Fruit fly (Drosophila melanogaster) whole organism, embryonic: ENCODE data around the gene Evi5.

Source experiments
- Bgb ChIP-seq: fragments of 200-800 bp; sonication (Bioruptor generic); IDR thresholded peaks from 2 replicates; pipeline ENCODE4 v1.3.6; 2022; ENCODE audit warnings: missing biosample characterization, missing genetic modification characterization; ENCODE audit not compliant: partially characterized antibody
- Bteb2 ChIP-seq: fragments of 200-800 bp; sonication (Bioruptor generic); optimal IDR thresholded peaks from 2 replicates; lab custom pipeline; 2016; ENCODE audit warnings: missing biosample characterization, missing genetic modification characterization
- C15 ChIP-seq: fragments of 200-800 bp; sonication (Bioruptor generic); IDR thresholded peaks from 3 replicates; pipeline ENCODE4 v1.3.6; 2022; ENCODE audit warnings: missing biosample characterization, missing genetic modification characterization
- CG1024 ChIP-seq: fragments of 200-800 bp; sonication (Bioruptor generic); IDR thresholded peaks from 2 replicates; pipeline ENCODE4 v1.3.6; 2022; ENCODE audit warnings: missing biosample characterization, missing genetic modification characterization
- CG12104 ChIP-seq: fragments of 200-800 bp; sonication (Bioruptor generic); optimal IDR thresholded peaks from 3 replicates; lab custom pipeline; 2016; ENCODE audit warnings: missing biosample characterization, missing genetic modification characterization
- CG12391 ChIP-seq: fragments of 200-800 bp; sonication (Bioruptor generic); optimal IDR thresholded peaks from 3 replicates; lab custom pipeline; 2018; ENCODE audit warnings: missing biosample characterization, mild to moderate bottlenecking, missing genetic modification characterization, moderate library complexity
- CG12769 ChIP-seq: fragments of 200-800 bp; sonication (Bioruptor generic); optimal IDR thresholded peaks from 2 replicates; lab custom pipeline; 2019; ENCODE audit warnings: missing biosample characterization, mild to moderate bottlenecking, missing genetic modification characterization, moderate library complexity
- CG17186 ChIP-seq: fragments of 200-800 bp; sonication (Bioruptor generic); optimal IDR thresholded peaks from 3 replicates; lab custom pipeline; 2017; ENCODE audit warnings: missing biosample characterization, missing genetic modification reagents, missing genetic modification characterization
- CG17568 ChIP-seq: fragments of 200-800 bp; sonication (Bioruptor generic); optimal IDR thresholded peaks from 2 replicates; lab custom pipeline; 2018; ENCODE audit warnings: missing biosample characterization, mild to moderate bottlenecking, missing genetic modification characterization, moderate library complexity
- CG3163 ChIP-seq: fragments of 200-800 bp; sonication (Bioruptor generic); optimal IDR thresholded peaks from 3 replicates; lab custom pipeline; 2016; ENCODE audit warnings: missing biosample characterization, missing genetic modification characterization
- CG32532 ChIP-seq: fragments of 200-800 bp; sonication (Bioruptor generic); IDR thresholded peaks from 2 replicates; pipeline ENCODE4 v1.3.6; 2022; ENCODE audit warnings: missing biosample characterization, missing genetic modification characterization
- CG34422 ChIP-seq: fragments of 200-800 bp; sonication (Bioruptor generic); IDR thresholded peaks from 3 replicates; pipeline ENCODE4 v1.3.6; 2022; ENCODE audit warnings: missing biosample characterization, missing genetic modification characterization
- CG4617 ChIP-seq: fragments of 200-800 bp; sonication (Bioruptor generic); optimal IDR thresholded peaks from 3 replicates; lab custom pipeline; 2016; ENCODE audit warnings: missing biosample characterization, missing genetic modification characterization, borderline replicate concordance
- CG4820 ChIP-seq: fragments of 200-800 bp; sonication (Bioruptor generic); optimal IDR thresholded peaks from 3 replicates; lab custom pipeline; 2016; ENCODE audit warnings: missing biosample characterization, missing genetic modification characterization
- CG4854 ChIP-seq: fragments of 200-800 bp; sonication (Bioruptor generic); optimal IDR thresholded peaks from 2 replicates; lab custom pipeline; 2016; ENCODE audit warnings: missing biosample characterization, missing genetic modification characterization, inconsistent platforms
- CG7839 ChIP-seq: fragments of 200-800 bp; sonication (Bioruptor generic); optimal IDR thresholded peaks from 3 replicates; lab custom pipeline; 2018; ENCODE audit warnings: missing biosample characterization, mild to moderate bottlenecking, missing genetic modification characterization, moderate library complexity
- CG9215 ChIP-seq: fragments of 200-800 bp; sonication (Bioruptor generic); IDR thresholded peaks from 2 replicates; pipeline ENCODE4 v1.3.6; 2022; ENCODE audit warnings: missing biosample characterization, missing genetic modification characterization
- Chrac-16 ChIP-seq: fragments of 200-800 bp; sonication (Bioruptor generic); optimal IDR thresholded peaks from 3 replicates; lab custom pipeline; 2016; ENCODE audit warnings: missing biosample characterization, missing genetic modification characterization
- D19A ChIP-seq: fragments of 200-800 bp; optimal IDR thresholded peaks from 3 replicates; lab custom pipeline; 2019; ENCODE audit warnings: missing biosample characterization, mild to moderate bottlenecking, missing genetic modification characterization, moderate library complexity
- Dad ChIP-seq: fragments of 200-800 bp; sonication (Bioruptor generic); optimal IDR thresholded peaks from 3 replicates; lab custom pipeline; 2016; ENCODE audit warnings: missing biosample characterization, missing genetic modification characterization
- Dfd ChIP-seq, 2 experiments: fragments of >200 bp; optimal IDR thresholded peaks; 2 replicates each; lab custom pipeline; 2017; ENCODE audit warnings: missing biosample characterization in 2 of 2, missing genetic modification characterization in 2 of 2
- Gug ChIP-seq: fragments of 200-800 bp; sonication (Bioruptor generic); IDR thresholded peaks from 4 replicates; pipeline ENCODE4 v1.3.6; 2022; ENCODE audit warnings: missing biosample characterization, missing genetic modification characterization
- Hr39 ChIP-seq: fragments of >200 bp; optimal IDR thresholded peaks from 2 replicates; lab custom pipeline; 2017
- Hr51 ChIP-seq, 2 experiments: fragments of 200-800 bp; sonication (Bioruptor generic); optimal IDR thresholded peaks; 2 replicates in 1 of 2; 3 replicates in 1 of 2; lab custom pipeline; 2016 to 2018; ENCODE audit warnings: missing biosample characterization in 2 of 2, missing genetic modification characterization in 2 of 2, mild to moderate bottlenecking in 1 of 2, moderate library complexity in 1 of 2
- Kr ChIP-seq: fragments of 200-800 bp; sonication (Bioruptor generic); optimal IDR thresholded peaks from 2 replicates; lab custom pipeline; 2017; ENCODE audit warnings: missing biosample characterization, mild to moderate bottlenecking, missing genetic modification characterization
- MESR4 ChIP-seq: fragments of 200-800 bp; sonication (Bioruptor generic); optimal IDR thresholded peaks from 2 replicates; lab custom pipeline; 2018; ENCODE audit warnings: missing biosample characterization, mild to moderate bottlenecking, missing genetic modification characterization, moderate library complexity
- Mad ChIP-seq: fragments of 200-800 bp; sonication (Bioruptor generic); optimal IDR thresholded peaks from 2 replicates; lab custom pipeline; 2016; ENCODE audit warnings: missing biosample characterization, missing genetic modification characterization
- NFAT ChIP-seq: fragments of 200-800 bp; sonication (Bioruptor generic); IDR thresholded peaks from 2 replicates; pipeline ENCODE4 v1.3.6; 2022; ENCODE audit warnings: missing biosample characterization, missing genetic modification characterization
- Pdp1 ChIP-seq, 2 experiments: fragments of 200-800 bp; sonication (Bioruptor generic); optimal IDR thresholded peaks; 3 replicates each; lab custom pipeline; 2016; ENCODE audit warnings: missing biosample characterization in 2 of 2, missing genetic modification characterization in 2 of 2, mild to moderate bottlenecking in 1 of 2, moderate library complexity in 1 of 2
- Rfx ChIP-seq: fragments of 200-800 bp; sonication (Bioruptor generic); IDR thresholded peaks from 2 replicates; pipeline ENCODE4 v1.3.6; 2022; ENCODE audit warnings: missing biosample characterization, missing genetic modification characterization
- Xrp1 ChIP-seq: fragments of 200-800 bp; sonication (Bioruptor generic); IDR thresholded peaks from 2 replicates; pipeline ENCODE4 v1.3.6; 2022; ENCODE audit warnings: missing biosample characterization, missing genetic modification characterization
- ab ChIP-seq: fragments of 200-800 bp; sonication (Bioruptor generic); optimal IDR thresholded peaks from 2 replicates; lab custom pipeline; 2016; ENCODE audit warnings: missing biosample characterization, missing genetic modification characterization
- bab2 ChIP-seq: fragments of 200-800 bp; sonication (Bioruptor generic); optimal IDR thresholded peaks from 2 replicates; lab custom pipeline; 2016; ENCODE audit warnings: missing biosample characterization, missing genetic modification characterization
- br ChIP-seq: fragments of >200 bp; optimal IDR thresholded peaks from 2 replicates; lab custom pipeline; 2017
- cg ChIP-seq: fragments of 200-800 bp; sonication (Bioruptor generic); optimal IDR thresholded peaks from 3 replicates; lab custom pipeline; 2019; ENCODE audit warnings: missing biosample characterization, mild to moderate bottlenecking, missing genetic modification characterization, moderate library complexity
- crp ChIP-seq, 2 experiments: fragments of 200-800 bp; sonication (Bioruptor generic); optimal IDR thresholded peaks; 2 replicates in 1 of 2; 3 replicates in 1 of 2; lab custom pipeline; 2017; ENCODE audit warnings: missing biosample characterization in 2 of 2, missing genetic modification characterization in 2 of 2, mild to moderate bottlenecking in 1 of 2, moderate library complexity in 1 of 2
- dati ChIP-seq: fragments of 200-800 bp; sonication (Bioruptor generic); IDR thresholded peaks from 2 replicates; pipeline ENCODE4 v1.3.6; 2022; ENCODE audit warnings: missing biosample characterization, missing genetic modification characterization
- dysf ChIP-seq: fragments of 200-800 bp; sonication (Bioruptor generic); IDR thresholded peaks from 3 replicates; pipeline ENCODE4 v1.3.6; 2022; ENCODE audit warnings: missing biosample characterization, missing genetic modification characterization
- ewg ChIP-seq: fragments of 200-800 bp; sonication (Bioruptor generic); optimal IDR thresholded peaks from 3 replicates; lab custom pipeline; 2017; ENCODE audit warnings: mild to moderate bottlenecking, missing biosample characterization, missing genetic modification reagents, missing genetic modification characterization
- gcm ChIP-seq: fragments of 200-800 bp; sonication (Bioruptor generic); optimal IDR thresholded peaks from 2 replicates; lab custom pipeline; 2019; ENCODE audit warnings: missing biosample characterization, mild to moderate bottlenecking, missing genetic modification characterization, moderate library complexity
- repo ChIP-seq: fragments of 200-800 bp; sonication (Bioruptor generic); optimal IDR thresholded peaks from 2 replicates; lab custom pipeline; 2016; ENCODE audit warnings: missing biosample characterization, missing genetic modification characterization
- sens-2 ChIP-seq: fragments of 200-800 bp; sonication (Bioruptor generic); IDR thresholded peaks from 2 replicates; pipeline ENCODE4 v1.3.6; 2022; ENCODE audit warnings: missing biosample characterization, missing genetic modification characterization
- seq ChIP-seq: fragments of 200-800 bp; sonication (Bioruptor generic); IDR thresholded peaks from 2 replicates; pipeline ENCODE4 v1.3.6; 2022; ENCODE audit warnings: missing biosample characterization, missing genetic modification characterization
- slou ChIP-seq: fragments of 200-800 bp; sonication (Bioruptor generic); optimal IDR thresholded peaks from 3 replicates; lab custom pipeline; 2016; ENCODE audit warnings: missing biosample characterization, missing genetic modification characterization
- slp2 ChIP-seq: fragments of 200-800 bp; sonication (Bioruptor generic); optimal IDR thresholded peaks from 2 replicates; lab custom pipeline; 2016; ENCODE audit warnings: missing biosample characterization, missing genetic modification characterization
- so ChIP-seq: fragments of 200-800 bp; sonication (Bioruptor generic); IDR thresholded peaks from 3 replicates; pipeline ENCODE4 v1.3.6; 2022; ENCODE audit warnings: missing biosample characterization, missing genetic modification characterization
- stwl ChIP-seq: fragments of 200-800 bp; sonication (Bioruptor generic); optimal IDR thresholded peaks from 3 replicates; lab custom pipeline; 2018; ENCODE audit warnings: missing biosample characterization, mild to moderate bottlenecking, missing genetic modification characterization, moderate library complexity
- tgo ChIP-seq: fragments of 200-800 bp; sonication (Bioruptor generic); IDR thresholded peaks from 3 replicates; pipeline ENCODE4 v1.3.6; 2022; ENCODE audit warnings: missing biosample characterization, missing genetic modification characterization
- tx ChIP-seq: fragments of 200-800 bp; sonication (Bioruptor generic); optimal IDR thresholded peaks from 2 replicates; lab custom pipeline; 2016; ENCODE audit warnings: missing biosample characterization, missing genetic modification characterization
- usp ChIP-seq: fragments of >200 bp; optimal IDR thresholded peaks from 2 replicates; lab custom pipeline; 2017; ENCODE audit warnings: missing biosample characterization, missing genetic modification characterization
- yki ChIP-seq: fragments of >200 bp; optimal IDR thresholded peaks from 3 replicates; lab custom pipeline; 2018

Evi5 gene

dm6 chrX:11454189-11454882, at the start of gene Evi5, which contains the start of gene HP5 (continued):
- TF ChIP-seq Bteb2, result no peak
- no peak for TF ChIP-seq sens-2 (GFP tag; lab: Robert Waterston, UW)
- peak; percentile 49 for TF ChIP-seq CG12391
- TF ChIP-seq Xrp1 (GFP tag; lab: Robert Waterston, UW), result peak; percentile 55
- peak; percentile 43; the same call in 2 of the 3 replicates for TF ChIP-seq CG34422 (GFP tag; lab: Robert Waterston, UW)
- peak; percentile 27 for TF ChIP-seq slp2 (GFP tag; lab: Kevin White, UChicago)
- no peak for TF ChIP-seq CG4854 (GFP tag; lab: Kevin White, UChicago)
- TF ChIP-seq yki (lab: Kevin White, UChicago), result no peak
- TF ChIP-seq ewg (GFP tag; lab: Kevin White, UChicago), result no peak
- TF ChIP-seq tx (GFP tag; lab: Kevin White, UChicago), result no peak
- no peak for TF ChIP-seq crp (GFP tag; optimal IDR thresholded peaks at IDR 0.05; lab: Kevin White, UChicago)
- TF ChIP-seq CG4617 (GFP tag; lab: Kevin White, UChicago), result no peak
- TF ChIP-seq CG7839 (tag; lab: Kevin White, UChicago), result peak; percentile 69
- no peak; the same call in 2 of the 3 replicates for TF ChIP-seq so
- TF ChIP-seq Gug, result peak; percentile 82
- peak; percentile 60; the same call in 1 of the 2 replicates for TF ChIP-seq Bgb (GFP tag; lab: Robert Waterston, UW)
- no peak for TF ChIP-seq CG12104 (GFP tag; lab: Kevin White, UChicago)
- no peak for TF ChIP-seq gcm (GFP tag; lab: Kevin White, UChicago)
- TF ChIP-seq Pdp1 (GFP tag; optimal IDR thresholded peaks at IDR 0.05; lab: Kevin White, UChicago), result peak; percentile 60 to 82
- TF ChIP-seq Dad (GFP tag; lab: Kevin White, UChicago), result no peak
- peak; percentile 65; the same call in 2 of the 3 replicates for TF ChIP-seq dysf (GFP tag; lab: Robert Waterston, UW)
- no peak for TF ChIP-seq Kr (GFP tag; lab: Kevin White, UChicago)
- TF ChIP-seq MESR4 (GFP tag; lab: Kevin White, UChicago), result peak; percentile 63
- no peak for TF ChIP-seq Hr39 (lab: Kevin White, UChicago)
- TF ChIP-seq Dfd (GFP tag; optimal IDR thresholded peaks at IDR 0.05; lab: Kevin White, UChicago), result no peak
- no peak for TF ChIP-seq D19A (tag; lab: Kevin White, UChicago)
- no peak for TF ChIP-seq C15
- TF ChIP-seq CG1024 (GFP tag; lab: Robert Waterston, UW), result 0 out of 2 replicates have a peak, but pooled peaks have one; percentile 20
- peak; percentile 71 for TF ChIP-seq CG32532 (GFP tag; lab: Robert Waterston, UW)
- TF ChIP-seq slou (GFP tag; lab: Kevin White, UChicago), result peak; percentile 71
- peak; percentile 81 for TF ChIP-seq Rfx
- no peak for TF ChIP-seq CG3163 (GFP tag; lab: Kevin White, UChicago)
- peak; percentile 36 for TF ChIP-seq Chrac-16
- no peak for TF ChIP-seq repo (GFP tag; lab: Kevin White, UChicago)
- peak; percentile 77 for TF ChIP-seq CG9215 (GFP tag; lab: Robert Waterston, UW)
- peak; percentile 24 to 29 for TF ChIP-seq Hr51 (GFP tag; optimal IDR thresholded peaks at IDR 0.05; lab: Kevin White, UChicago)
- peak; percentile 64 for TF ChIP-seq tgo (GFP tag; lab: Robert Waterston, UW)
- TF ChIP-seq Mad (GFP tag; lab: Kevin White, UChicago), result no peak
- peak; percentile 31 for TF ChIP-seq cg
- TF ChIP-seq br (lab: Kevin White, UChicago), result no peak
- TF ChIP-seq seq (GFP tag; lab: Robert Waterston, UW), result no peak
- TF ChIP-seq NFAT (GFP tag; lab: Robert Waterston, UW), result peak; percentile 37; the same call in 1 of the 2 replicates
- TF ChIP-seq stwl (tag; lab: Kevin White, UChicago), result peak; percentile 37
- TF ChIP-seq CG17568 (GFP tag; lab: Kevin White, UChicago), result no peak
- TF ChIP-seq CG12769 (tag; lab: Kevin White, UChicago), result peak; percentile 44
- peak; percentile 31 for TF ChIP-seq bab2 (GFP tag; lab: Kevin White, UChicago)
- no peak for TF ChIP-seq usp (GFP tag; lab: Kevin White, UChicago)
- TF ChIP-seq CG17186 (GFP tag; lab: Kevin White, UChicago), result peak; percentile 43
- no peak for TF ChIP-seq CG4820 (GFP tag; lab: Kevin White, UChicago)
- TF ChIP-seq ab, result peak; percentile 24
- no peak for TF ChIP-seq dati (GFP tag; lab: Robert Waterston, UW)
